Fruit fly (Drosophila melanogaster): ENCODE measurements around the gene Sc2.

DNA sequence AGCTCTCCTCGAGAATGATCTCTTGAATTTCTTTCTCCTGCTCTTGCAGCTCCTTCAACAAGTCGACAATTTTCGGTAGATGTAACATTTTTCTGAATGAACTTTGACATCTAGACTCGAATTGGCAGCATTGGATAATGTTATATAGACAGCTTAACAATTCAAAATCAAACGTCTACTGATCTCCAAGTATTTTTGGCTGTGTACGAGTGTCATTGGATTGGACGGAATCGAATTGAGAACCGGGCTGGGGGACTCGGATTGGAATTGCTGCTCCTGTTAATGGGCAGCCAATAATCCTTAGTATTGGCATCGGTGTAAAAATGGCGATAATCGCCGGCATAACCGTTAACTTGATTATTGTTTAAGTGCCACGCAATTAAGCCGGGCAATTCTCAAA lies 45.9 kb downstream of the Sc2 start, which contains the start of gene CG14983:
- no peak for TF ChIP-seq EcR (GFP tag; optimal IDR thresholded peaks at IDR 0.05)
- TF ChIP-seq psq (optimal IDR thresholded peaks at IDR 0.05) = no peak
- no peak for TF ChIP-seq usp (GFP tag; optimal IDR thresholded peaks at IDR 0.05)
- no peak for TF ChIP-seq CG8478 (optimal IDR thresholded peaks at IDR 0.05)
- no peak for TF ChIP-seq pan (optimal IDR thresholded peaks at IDR 0.05)
